Worm (Caenorhabditis elegans) whole organism, late embryonic: ENCODE results near the gene pgp-9.
A peak's percentile ranks its signal among the peaks of the same experiment; 100 is the strongest.

Source experiments
- C08G9.2 ChIP-seq: sonication (generic microtip); optimal IDR thresholded peaks from 2 replicates; lab custom pipeline; 2016; ENCODE audit warnings: mild to moderate bottlenecking, missing genetic modification characterization, moderate library complexity, missing compliant biosample characterization
- C38D4.7 ChIP-seq: fragments of 200-800 bp; sonication (Bioruptor generic); optimal IDR thresholded peaks from 2 replicates; lab custom pipeline; 2018; ENCODE audit warnings: mild to moderate bottlenecking, missing genetic modification characterization, moderate library complexity, missing compliant biosample characterization
- F13H6.1 ChIP-seq: sonication (generic microtip); optimal IDR thresholded peaks from 2 replicates; lab custom pipeline; 2016; ENCODE audit warnings: missing genetic modification characterization, missing compliant biosample characterization
- K09A11.1 ChIP-seq: sonication (generic microtip); optimal IDR thresholded peaks from 2 replicates; lab custom pipeline; 2017; ENCODE audit warnings: antibody characterized with exemption, mild to moderate bottlenecking, missing genetic modification characterization, missing compliant biosample characterization; ENCODE audit not compliant: insufficient read depth
- ama-1 ChIP-seq: fragments of 150-350 bp; optimal IDR thresholded peaks from 2 replicates; lab custom pipeline; 2014
- ceh-18 ChIP-seq: sonication (generic microtip); optimal IDR thresholded peaks from 2 replicates; lab custom pipeline; 2016; ENCODE audit warnings: missing genetic modification characterization, missing compliant biosample characterization
- elt-2 ChIP-seq: sonication (generic microtip); optimal IDR thresholded peaks from 2 replicates; lab custom pipeline; 2016; ENCODE audit warnings: missing genetic modification reagents, missing genetic modification characterization, missing compliant biosample characterization
- hlh-8 ChIP-seq: sonication (generic microtip); optimal IDR thresholded peaks from 2 replicates; lab custom pipeline; 2016; ENCODE audit warnings: missing genotype, missing genetic modification characterization, missing compliant biosample characterization
- nhr-11 ChIP-seq: fragments of 150-350 bp; optimal IDR thresholded peaks from 2 replicates; lab custom pipeline; 2014; ENCODE audit warnings: missing biosample characterization, missing genetic modification characterization
- pha-4 ChIP-seq: fragments of 150-350 bp; optimal IDR thresholded peaks from 2 replicates; lab custom pipeline; 2018; ENCODE audit warnings: missing biosample characterization, missing genetic modification reagents, missing genetic modification characterization
- pqm-1 ChIP-seq: sonication (generic microtip); optimal IDR thresholded peaks from 2 replicates; lab custom pipeline; 2016; ENCODE audit warnings: missing genetic modification characterization, missing compliant biosample characterization
- ref-2 ChIP-seq: sonication (generic microtip); optimal IDR thresholded peaks from 2 replicates; lab custom pipeline; 2016; ENCODE audit warnings: missing genetic modification characterization, missing compliant biosample characterization
- syd-9 ChIP-seq: sonication (generic microtip); optimal IDR thresholded peaks from 2 replicates; lab custom pipeline; 2016; ENCODE audit warnings: mild to moderate bottlenecking, missing genetic modification characterization, moderate library complexity, missing compliant biosample characterization

DNA sequence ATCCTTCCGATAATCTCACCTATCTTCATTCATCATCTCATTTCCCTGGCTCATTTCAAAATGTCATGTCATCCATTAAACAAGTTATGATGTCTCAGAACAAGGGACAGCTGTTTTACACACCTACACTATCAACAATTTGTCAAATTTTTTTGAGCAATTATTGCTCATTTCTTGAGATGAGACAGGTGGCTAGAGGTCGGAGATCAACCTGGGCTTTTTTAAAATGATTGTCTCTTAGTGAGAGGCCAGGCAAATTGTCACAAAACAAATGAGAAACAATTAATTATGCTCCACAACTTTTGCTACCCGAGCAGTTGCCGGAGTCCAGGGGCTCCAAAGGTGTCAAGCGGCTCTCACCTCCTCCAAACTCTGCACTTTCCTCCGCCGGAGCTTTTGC is 26.9 kb upstream of the pgp-9 start:
- no peak for TF ChIP-seq F13H6.1 (tag; lab: Kevin White, UChicago)
- TF ChIP-seq nhr-11 (tag; lab: Kevin White, UChicago), result no peak
- no peak for TF ChIP-seq pha-4
- TF ChIP-seq K09A11.1 (tag; lab: Kevin White, UChicago), result no peak
- no peak for TF ChIP-seq pqm-1 (tag; lab: Kevin White, UChicago)
- no peak for TF ChIP-seq hlh-8 (tag; lab: Kevin White, UChicago)
- TF ChIP-seq elt-2 (tag; lab: Kevin White, UChicago), result no peak
- no peak for TF ChIP-seq ama-1
- no peak for TF ChIP-seq ref-2 (tag; lab: Kevin White, UChicago)
- peak; percentile 29 for TF ChIP-seq ceh-18 (tag; lab: Kevin White, UChicago)
- TF ChIP-seq C08G9.2, result no peak
- TF ChIP-seq C38D4.7, result no peak
- no peak for TF ChIP-seq syd-9
